Worm (Caenorhabditis elegans) whole organism, young adult: Measurements from ENCODE around the gene ZK686.3.

ENCODE experiments used
- F10E7.11 ChIP-seq: sonication (generic microtip); optimal IDR thresholded peaks from 2 replicates; lab custom pipeline; 2017; ENCODE audit warnings: mild to moderate bottlenecking, missing genetic modification characterization, moderate library complexity, missing compliant biosample characterization
- ama-1 ChIP-seq, 3 experiments: fragments of 150-350 bp in 1 of 3; sonication (generic microtip) in 2 of 3; optimal IDR thresholded peaks; 2 replicates each; lab custom pipeline; 2014 to 2018; ENCODE audit warnings: missing biosample characterization in 2 of 3, missing genetic modification characterization in 2 of 3, missing genetic modification reagents in 2 of 3
- mel-28 ChIP-seq: sonication (generic microtip); optimal IDR thresholded peaks from 2 replicates; lab custom pipeline; 2016; ENCODE audit warnings: borderline replicate concordance, mild to moderate bottlenecking, missing genetic modification characterization, missing compliant biosample characterization
- tbx-9 ChIP-seq: sonication (generic microtip); optimal IDR thresholded peaks from 2 replicates; lab custom pipeline; 2016; ENCODE audit warnings: borderline replicate concordance, missing genetic modification characterization, inconsistent platforms, missing compliant biosample characterization

ce11 chrIII:7792970-7793369, 24.1 kb upstream of the ZK686.3 start:
- no peak for TF ChIP-seq tbx-9
- TF ChIP-seq F10E7.11 = no peak
- TF ChIP-seq ama-1 (optimal IDR thresholded peaks at IDR 0.05; lab: Kevin White, UChicago) = no peak
- no peak for TF ChIP-seq ama-1 (GFP tag; optimal IDR thresholded peaks at IDR 0.05; lab: Kevin White, UChicago)
- TF ChIP-seq mel-28 (tag; lab: Kevin White, UChicago) = no peak
